Fruit fly (Drosophila melanogaster): ENCODE results near the gene CG5614.
A peak's percentile ranks its signal among the peaks of the same experiment; 100 is the strongest.

dm6 chr3R:15793372-15793802 lies 13.8 kb downstream of the CG5614 start, which contains the start of gene nsl1:
- peak; percentile 20 to 32 for TF ChIP-seq CTCF (optimal IDR thresholded peaks at IDR 0.05)
- no peak for TF ChIP-seq CG8478 (optimal IDR thresholded peaks at IDR 0.05)
